Worm (Caenorhabditis elegans) whole organism, L1 larva: Measurements from ENCODE around the gene T05B11.4.

ENCODE experiments used
- ceh-82 ChIP-seq, 3 experiments: fragments of 150-350 bp in 1 of 3; sonication (generic microtip) in 2 of 3; optimal IDR thresholded peaks; 2 replicates each; lab custom pipeline; 2014 to 2017; ENCODE audit warnings: missing biosample characterization in 3 of 3, missing genetic modification characterization in 3 of 3
- hpl-2 ChIP-seq: fragments of 150-350 bp; optimal IDR thresholded peaks from 2 replicates; lab custom pipeline; 2014; ENCODE audit warnings: missing biosample characterization, missing genetic modification reagents, missing genetic modification characterization
- unc-86 ChIP-seq: sonication (generic microtip); optimal IDR thresholded peaks from 2 replicates; lab custom pipeline; 2016; ENCODE audit warnings: missing genetic modification characterization, missing compliant biosample characterization
- ztf-4 ChIP-seq: fragments of 150-350 bp; optimal IDR thresholded peaks from 2 replicates; lab custom pipeline; 2014; ENCODE audit warnings: missing biosample characterization, missing genetic modification characterization

ce11 chrV:7744068-7744467 is 10.4 kb downstream of the T05B11.4 start:
- TF ChIP-seq hpl-2 (GFP tag; lab: Kevin White, UChicago) (no peak), ztf-4 (tag; lab: Kevin White, UChicago) (no peak), unc-86 (tag; lab: Kevin White, UChicago) (no peak), ceh-82 (tag; optimal IDR thresholded peaks at IDR 0.05; lab: Kevin White, UChicago) (no peak)
